Comparison of ENCODE assay signal across 2 worm cellular contexts in genomic region chrV:6278117-6279081, ce11.
TF ChIP-seq lines count a peak whose summit lies in the region.

TSS of gene fil-2 (plus strand) at chrV:6279031.

TF ChIP-seq in whole organism, L1 larva, 84 proteins besides CTCF, POLR2A, EP300 and RAD21 (continued from another document):
- TF ChIP-seq ces-1 (GFP tag; optimal IDR thresholded peaks at IDR 0.05; lab: Kevin White, UChicago) (no peak), mep-1 (tag; optimal IDR thresholded peaks at IDR 0.05; lab: Kevin White, UChicago) (no peak), hlh-4 (tag; optimal IDR thresholded peaks at IDR 0.05; lab: Kevin White, UChicago) (no peak), unc-30 (tag; optimal IDR thresholded peaks at IDR 0.05; lab: Kevin White, UChicago) (no peak), grh-1 (GFP tag; IDR thresholded peaks at IDR 0.05; lab: Robert Waterston, UW) (no peak), lsy-2 (tag; optimal IDR thresholded peaks at IDR 0.05; lab: Kevin White, UChicago) (peak in 1 of 2 experiments; percentile 44), ceh-63 (GFP tag; optimal IDR thresholded peaks at IDR 0.05; lab: Kevin White, UChicago) (no peak), vab-15 (tag; optimal IDR thresholded peaks at IDR 0.05; lab: Kevin White, UChicago) (no peak), sup-37 (GFP tag; optimal IDR thresholded peaks at IDR 0.05; lab: Kevin White, UChicago) (no peak), unc-86 (tag; optimal IDR thresholded peaks at IDR 0.05; lab: Kevin White, UChicago) (no peak), unc-130 (tag; optimal IDR thresholded peaks at IDR 0.05; lab: Kevin White, UChicago) (no peak), skn-1 (tag; optimal IDR thresholded peaks at IDR 0.05; lab: Kevin White, UChicago) (no peak), zag-1 (tag; optimal IDR thresholded peaks at IDR 0.05; lab: Kevin White, UChicago) (no peak), ztf-4 (tag; optimal IDR thresholded peaks at IDR 0.05; lab: Kevin White, UChicago) (no peak), ceh-88 (GFP tag; IDR thresholded peaks at IDR 0.05; lab: Robert Waterston, UW) (no peak), aha-1 (tag; optimal IDR thresholded peaks at IDR 0.05; lab: Kevin White, UChicago) (no peak), lin-35 (GFP tag; optimal IDR thresholded peaks at IDR 0.05; lab: Kevin White, UChicago) (peak in 1 of 2 experiments; percentile 40), efl-1 (optimal IDR thresholded peaks at IDR 0.05; lab: Kevin White, UChicago) (no peak), efl-1 (GFP tag; optimal IDR thresholded peaks at IDR 0.05 in 1 of 2; lab: Kevin White, UChicago) (peak in 1 of 2 experiments; percentile 88), isw-1 (GFP tag; IDR thresholded peaks at IDR 0.05; lab: Robert Waterston, UW) (no peak), nhr-76 (tag; optimal IDR thresholded peaks at IDR 0.05; lab: Kevin White, UChicago) (no peak), pax-3 (tag; optimal IDR thresholded peaks at IDR 0.05; lab: Kevin White, UChicago) (no peak), ets-5 (GFP tag; IDR thresholded peaks at IDR 0.05; lab: Robert Waterston, UW) (no peak), mef-2 (tag; optimal IDR thresholded peaks at IDR 0.05; lab: Kevin White, UChicago) (no peak), snpc-4 (tag; optimal IDR thresholded peaks at IDR 0.05; lab: Kevin White, UChicago) (no peak), lin-14 (GFP tag; optimal IDR thresholded peaks at IDR 0.05; lab: Kevin White, UChicago) (no peak), rnt-1 (tag; optimal IDR thresholded peaks at IDR 0.05; lab: Kevin White, UChicago) (no peak), jun-1 (tag; optimal IDR thresholded peaks at IDR 0.05; lab: Kevin White, UChicago) (no peak), aly-2 (tag; optimal IDR thresholded peaks at IDR 0.05; lab: Kevin White, UChicago) (no peak), sox-4 (tag; optimal IDR thresholded peaks at IDR 0.05; lab: Kevin White, UChicago) (no peak), lin-13 (GFP tag; optimal IDR thresholded peaks at IDR 0.05; lab: Kevin White, UChicago) (no peak), egl-13 (tag; optimal IDR thresholded peaks at IDR 0.05; lab: Kevin White, UChicago) (no peak), dsc-1 (tag; optimal IDR thresholded peaks at IDR 0.05; lab: Kevin White, UChicago) (no peak)

TF ChIP-seq in whole organism, L4 larva, 104 proteins besides CTCF, POLR2A, EP300 and RAD21 (continued from another document):
- TF ChIP-seq arid-1 (GFP tag; conservative IDR thresholded peaks at IDR 0.05; lab: Robert Waterston, UW) (no peak), hif-1 (tag; optimal IDR thresholded peaks at IDR 0.05; lab: Kevin White, UChicago) (peak in 1 of 2 experiments; percentile 12), daf-12 (tag; optimal IDR thresholded peaks at IDR 0.05; lab: Kevin White, UChicago) (no peak), hlh-11 (tag; optimal IDR thresholded peaks at IDR 0.05; lab: Kevin White, UChicago) (no peak), snpc-1.2 (GFP tag; IDR thresholded peaks at IDR 0.05; lab: Robert Waterston, UW) (0 out of 2 replicates have a peak, but pooled peaks have one; percentile 23), D1046.2 (GFP tag; IDR thresholded peaks at IDR 0.05; lab: Robert Waterston, UW) (peak; percentile 56; the same call in 1 of the 2 replicates), snpc-4 (tag; optimal IDR thresholded peaks at IDR 0.05; lab: Kevin White, UChicago) (no peak), Y48G9A.11 (GFP tag; IDR thresholded peaks at IDR 0.05; lab: Robert Waterston, UW) (peak; percentile 42; the same call in 1 of the 2 replicates), ctbp-1 (GFP tag; IDR thresholded peaks at IDR 0.05; lab: Robert Waterston, UW) (no peak), T26A8.4 (GFP tag; IDR thresholded peaks at IDR 0.05; lab: Robert Waterston, UW) (peak; percentile 74), lin-15B (tag; optimal IDR thresholded peaks at IDR 0.05; lab: Kevin White, UChicago) (no peak), nhr-41 (GFP tag; IDR thresholded peaks at IDR 0.05; lab: Robert Waterston, UW) (no peak), ceh-44 (GFP tag; IDR thresholded peaks at IDR 0.05; lab: Robert Waterston, UW) (no peak), egl-27 (tag; optimal IDR thresholded peaks at IDR 0.05; lab: Kevin White, UChicago) (no peak), zfp-3 (GFP tag; conservative IDR thresholded peaks at IDR 0.05; lab: Robert Waterston, UW) (peak; percentile 99), mes-2 (tag; optimal IDR thresholded peaks at IDR 0.05; lab: Kevin White, UChicago; ENCODE audit: poor library complexity, severe bottlenecking) (no peak), madf-9 (GFP tag; conservative IDR thresholded peaks at IDR 0.05; lab: Robert Waterston, UW) (no peak), nhr-76 (tag; optimal IDR thresholded peaks at IDR 0.05; lab: Kevin White, UChicago) (no peak), egl-43 (GFP tag; IDR thresholded peaks at IDR 0.05; lab: Robert Waterston, UW) (no peak), hmg-1.1 (GFP tag; IDR thresholded peaks at IDR 0.05; lab: Robert Waterston, UW) (0 out of 2 replicates have a peak, but pooled peaks have one; percentile 21), dmd-6 (GFP tag; IDR thresholded peaks at IDR 0.05; lab: Robert Waterston, UW) (peak; percentile 41; the same call in 1 of the 2 replicates), aha-1 (tag; lab: Kevin White, UChicago) (peak; percentile 75), mxl-2 (GFP tag; conservative IDR thresholded peaks at IDR 0.05; lab: Robert Waterston, UW) (no peak), unc-39 (tag; optimal IDR thresholded peaks at IDR 0.05; lab: Kevin White, UChicago) (no peak), jun-1 (tag; optimal IDR thresholded peaks at IDR 0.05; lab: Kevin White, UChicago) (no peak), fos-1 (tag; optimal IDR thresholded peaks at IDR 0.05; lab: Kevin White, UChicago) (no peak), T20F7.1 (GFP tag; optimal IDR thresholded peaks at IDR 0.05; lab: Kevin White, UChicago) (peak; percentile 66), ztf-11 (tag; optimal IDR thresholded peaks at IDR 0.05; lab: Kevin White, UChicago) (no peak), lim-7 (GFP tag; IDR thresholded peaks at IDR 0.05; lab: Robert Waterston, UW) (no peak), tra-1 (GFP tag; IDR thresholded peaks at IDR 0.05; lab: Robert Waterston, UW) (peak; percentile 58; the same call in 1 of the 2 replicates), fkh-10 (GFP tag; optimal IDR thresholded peaks at IDR 0.05; lab: Kevin White, UChicago) (no peak), unc-130 (GFP tag; optimal IDR thresholded peaks at IDR 0.05; lab: Kevin White, UChicago) (no peak), lin-13 (GFP tag; optimal IDR thresholded peaks at IDR 0.05; lab: Kevin White, UChicago) (no peak), aly-2 (tag; optimal IDR thresholded peaks at IDR 0.05; lab: Kevin White, UChicago) (no peak), F10B5.3 (tag; optimal IDR thresholded peaks at IDR 0.05; lab: Kevin White, UChicago) (no peak), nhr-102 (tag; optimal IDR thresholded peaks at IDR 0.05; lab: Kevin White, UChicago) (peak; percentile 59), F49E8.2 (tag; optimal IDR thresholded peaks at IDR 0.05; lab: Kevin White, UChicago; ENCODE audit: borderline replicate concordance) (no peak), ceh-62 (tag; optimal IDR thresholded peaks at IDR 0.05; lab: Kevin White, UChicago) (no peak), dmd-8 (GFP tag; IDR thresholded peaks at IDR 0.05; lab: Robert Waterston, UW) (no peak), tag-97 (GFP tag; IDR thresholded peaks at IDR 0.05; lab: Robert Waterston, UW) (no peak)
